Worm (Caenorhabditis elegans) whole organism, young adult: Measurements from ENCODE around the gene B0228.1.

Experiments used
- B0261.1 ChIP-seq: sonication (generic microtip); optimal IDR thresholded peaks from 2 replicates; lab custom pipeline; 2016; ENCODE audit warnings: mild to moderate bottlenecking, missing genetic modification characterization, moderate library complexity, missing compliant biosample characterization
- D2030.7 ChIP-seq: fragments of 200-800 bp; sonication (Bioruptor generic); IDR thresholded peaks from 2 replicates; pipeline ENCODE4 v1.3.6; 2022; ENCODE audit warnings: missing genetic modification reagents, missing genetic modification characterization, missing compliant biosample characterization
- F10E7.11 ChIP-seq: sonication (generic microtip); optimal IDR thresholded peaks from 2 replicates; lab custom pipeline; 2017; ENCODE audit warnings: mild to moderate bottlenecking, missing genetic modification characterization, moderate library complexity, missing compliant biosample characterization
- F22D6.2 ChIP-seq: sonication (generic microtip); optimal IDR thresholded peaks from 2 replicates; lab custom pipeline; 2016; ENCODE audit warnings: mild to moderate bottlenecking, missing genetic modification characterization, missing compliant biosample characterization
- F23B12.7 ChIP-seq: sonication (generic microtip); optimal IDR thresholded peaks from 2 replicates; lab custom pipeline; 2017; ENCODE audit warnings: missing genetic modification characterization, mild to moderate bottlenecking, missing compliant biosample characterization, antibody characterized with exemption, moderate library complexity; ENCODE audit not compliant: insufficient read depth
- F33H1.4 ChIP-seq: fragments of 200-800 bp; sonication (Bioruptor generic); IDR thresholded peaks from 2 replicates; pipeline ENCODE4 v1.3.6; 2022; ENCODE audit warnings: missing genetic modification reagents, missing genetic modification characterization, missing compliant biosample characterization
- F37B4.10 ChIP-seq: fragments of 200-800 bp; sonication (Bioruptor generic); IDR thresholded peaks from 2 replicates; pipeline ENCODE4 v1.3.6; 2022; ENCODE audit warnings: missing genetic modification characterization, missing compliant biosample characterization
- F57C9.4 ChIP-seq: sonication (generic microtip); optimal IDR thresholded peaks from 2 replicates; lab custom pipeline; 2017; ENCODE audit warnings: mild to moderate bottlenecking, missing genetic modification characterization, missing compliant biosample characterization
- T07F8.4 ChIP-seq: sonication (generic microtip); optimal IDR thresholded peaks from 2 replicates; lab custom pipeline; 2016; ENCODE audit warnings: mild to moderate bottlenecking, missing genetic modification characterization, moderate library complexity, missing compliant biosample characterization
- T26A5.8 ChIP-seq: sonication (generic microtip); optimal IDR thresholded peaks from 2 replicates; lab custom pipeline; 2016; ENCODE audit warnings: missing genetic modification characterization, missing compliant biosample characterization
- ama-1 ChIP-seq, 3 experiments: fragments of 150-350 bp in 1 of 3; sonication (generic microtip) in 2 of 3; optimal IDR thresholded peaks; 2 replicates each; lab custom pipeline; 2014 to 2018; ENCODE audit warnings: missing biosample characterization in 2 of 3, missing genetic modification characterization in 2 of 3, missing genetic modification reagents in 2 of 3
- atf-7 ChIP-seq: sonication (generic microtip); optimal IDR thresholded peaks from 2 replicates; lab custom pipeline; 2017; ENCODE audit warnings: mild to moderate bottlenecking, missing genetic modification characterization, missing compliant biosample characterization
- athp-1 ChIP-seq: sonication (generic microtip); optimal IDR thresholded peaks from 2 replicates; lab custom pipeline; 2017; ENCODE audit warnings: mild to moderate bottlenecking, missing genetic modification characterization, missing compliant biosample characterization
- attf-3 ChIP-seq: fragments of 200-800 bp; sonication (Bioruptor generic); conservative IDR thresholded peaks from 2 replicates; pipeline ENCODE4 v1.3.6; 2022; ENCODE audit warnings: missing genetic modification reagents, missing genetic modification characterization, missing compliant biosample characterization
- attf-6 ChIP-seq: fragments of 200-800 bp; sonication (Bioruptor generic); IDR thresholded peaks from 2 replicates; pipeline ENCODE4 v1.3.6; 2022; ENCODE audit warnings: missing genetic modification reagents, missing genetic modification characterization, missing compliant biosample characterization
- ccch-3 ChIP-seq: fragments of 200-800 bp; sonication (Bioruptor generic); optimal IDR thresholded peaks from 2 replicates; lab custom pipeline; 2018; ENCODE audit warnings: mild to moderate bottlenecking, missing genetic modification characterization, missing compliant biosample characterization
- ceh-27 ChIP-seq: fragments of 200-800 bp; sonication (Bioruptor generic); optimal IDR thresholded peaks from 2 replicates; lab custom pipeline; 2018; ENCODE audit warnings: mild to moderate bottlenecking, missing genetic modification characterization, moderate library complexity, missing compliant biosample characterization
- ceh-79 ChIP-seq: sonication (generic microtip); optimal IDR thresholded peaks from 2 replicates; lab custom pipeline; 2017; ENCODE audit warnings: mild to moderate bottlenecking, missing genetic modification characterization, missing compliant biosample characterization
- ceh-91 ChIP-seq: fragments of 200-800 bp; sonication (Bioruptor generic); IDR thresholded peaks from 2 replicates; pipeline ENCODE4 v1.3.6; 2022; ENCODE audit warnings: missing genetic modification reagents, missing genetic modification characterization, missing compliant biosample characterization
- chd-7 ChIP-seq: sonication (generic microtip); optimal IDR thresholded peaks from 2 replicates; lab custom pipeline; 2016; ENCODE audit warnings: mild to moderate bottlenecking, missing genetic modification characterization, moderate library complexity, missing compliant biosample characterization
- egl-18 ChIP-seq: fragments of 200-800 bp; sonication (Bioruptor generic); IDR thresholded peaks from 2 replicates; pipeline ENCODE4 v1.3.6; 2022; ENCODE audit warnings: missing genetic modification reagents, missing genetic modification characterization, missing compliant biosample characterization
- egl-44 ChIP-seq: fragments of 200-800 bp; sonication (Bioruptor generic); IDR thresholded peaks from 2 replicates; pipeline ENCODE4 v1.3.6; 2022; ENCODE audit warnings: missing genetic modification reagents, missing genetic modification characterization, missing compliant biosample characterization
- ekl-4 ChIP-seq: fragments of 200-800 bp; sonication (Bioruptor generic); IDR thresholded peaks from 2 replicates; pipeline ENCODE4 v1.3.6; 2022; ENCODE audit warnings: missing genetic modification reagents, missing genetic modification characterization, missing compliant biosample characterization
- ets-4 ChIP-seq: fragments of 200-800 bp; sonication (Bioruptor generic); optimal IDR thresholded peaks from 2 replicates; lab custom pipeline; 2018; ENCODE audit warnings: mild to moderate bottlenecking, missing genetic modification characterization, missing compliant biosample characterization
- hrde-1 ChIP-seq: sonication (generic microtip); optimal IDR thresholded peaks from 2 replicates; lab custom pipeline; 2016; ENCODE audit warnings: missing genetic modification characterization, mild to moderate bottlenecking, missing compliant biosample characterization, moderate library complexity, missing genotype, missing genetic modification reagents, borderline replicate concordance
- lin-40 ChIP-seq: sonication (generic microtip); optimal IDR thresholded peaks from 2 replicates; lab custom pipeline; 2016; ENCODE audit warnings: missing genetic modification characterization, mild to moderate bottlenecking, missing compliant biosample characterization, missing genotype, missing genetic modification reagents
- lsl-1 ChIP-seq: fragments of 200-800 bp; sonication (Bioruptor generic); optimal IDR thresholded peaks from 2 replicates; lab custom pipeline; 2018; ENCODE audit warnings: mild to moderate bottlenecking, missing genetic modification characterization, moderate library complexity, missing compliant biosample characterization
- madf-3 ChIP-seq: fragments of 200-800 bp; sonication (Bioruptor generic); IDR thresholded peaks from 2 replicates; pipeline ENCODE4 v1.3.6; 2022; ENCODE audit warnings: missing genetic modification reagents, missing genetic modification characterization, missing compliant biosample characterization
- mel-28 ChIP-seq: sonication (generic microtip); optimal IDR thresholded peaks from 2 replicates; lab custom pipeline; 2016; ENCODE audit warnings: borderline replicate concordance, mild to moderate bottlenecking, missing genetic modification characterization, missing compliant biosample characterization
- nfya-1 ChIP-seq: sonication (generic microtip); optimal IDR thresholded peaks from 2 replicates; lab custom pipeline; 2017; ENCODE audit warnings: antibody characterized with exemption, missing compliant biosample characterization, missing genetic modification characterization, borderline replicate concordance; ENCODE audit not compliant: insufficient read depth
- nhr-27 ChIP-seq: fragments of 200-800 bp; sonication (Bioruptor generic); optimal IDR thresholded peaks from 2 replicates; lab custom pipeline; 2018; ENCODE audit warnings: mild to moderate bottlenecking, missing genetic modification characterization, moderate library complexity, missing compliant biosample characterization
- nhr-80 ChIP-seq: sonication (generic microtip); optimal IDR thresholded peaks from 2 replicates; lab custom pipeline; 2016; ENCODE audit warnings: missing genetic modification characterization, missing compliant biosample characterization
- rcor-1 ChIP-seq: fragments of 200-800 bp; sonication (Bioruptor generic); IDR thresholded peaks from 2 replicates; pipeline ENCODE4 v1.3.6; 2022; ENCODE audit warnings: missing genetic modification reagents, missing genetic modification characterization, missing compliant biosample characterization
- sea-2 ChIP-seq: fragments of 200-800 bp; sonication (Bioruptor generic); IDR thresholded peaks from 2 replicates; pipeline ENCODE4 v1.3.6; 2022; ENCODE audit warnings: missing genetic modification characterization, missing compliant biosample characterization
- snpc-1.1 ChIP-seq: sonication (generic microtip); optimal IDR thresholded peaks from 2 replicates; lab custom pipeline; 2017; ENCODE audit warnings: missing genetic modification characterization, mild to moderate bottlenecking, missing compliant biosample characterization, antibody characterized with exemption, moderate library complexity, missing genotype, missing genetic modification reagents; ENCODE audit not compliant: insufficient read depth
- snpc-4 ChIP-seq, 5 experiments: fragments of 150-350 bp in 1 of 5; sonication (generic microtip) in 4 of 5; optimal IDR thresholded peaks; 2 replicates each; lab custom pipeline; 2014 to 2018; ENCODE audit warnings: missing genetic modification characterization in 5 of 5, missing biosample characterization in 3 of 5, antibody characterized with exemption in 2 of 5, mild to moderate bottlenecking in 2 of 5, missing compliant biosample characterization in 2 of 5, missing genotype in 2 of 5, moderate library complexity in 2 of 5, missing genetic modification reagents in 1 of 5
- somi-1 ChIP-seq: fragments of 200-800 bp; sonication (Bioruptor generic); optimal IDR thresholded peaks from 2 replicates; lab custom pipeline; 2018; ENCODE audit warnings: mild to moderate bottlenecking, missing genetic modification characterization, missing compliant biosample characterization
- sptf-2 ChIP-seq: fragments of 200-800 bp; sonication (Bioruptor generic); optimal IDR thresholded peaks from 2 replicates; lab custom pipeline; 2018; ENCODE audit warnings: mild to moderate bottlenecking, missing genetic modification characterization, missing compliant biosample characterization
- tlf-1 ChIP-seq: fragments of 200-800 bp; sonication (Bioruptor generic); optimal IDR thresholded peaks from 2 replicates; lab custom pipeline; 2018; ENCODE audit warnings: mild to moderate bottlenecking, missing genetic modification characterization, missing compliant biosample characterization
- unc-62 ChIP-seq: fragments of 150-350 bp; optimal IDR thresholded peaks from 2 replicates; lab custom pipeline; 2014; ENCODE audit warnings: missing biosample characterization, missing genetic modification reagents, missing genetic modification characterization
- ztf-22 ChIP-seq: fragments of 200-800 bp; sonication (Bioruptor generic); optimal IDR thresholded peaks from 2 replicates; lab custom pipeline; 2018; ENCODE audit warnings: mild to moderate bottlenecking, missing genetic modification characterization, moderate library complexity, missing compliant biosample characterization
- ztf-26 ChIP-seq: sonication (generic microtip); optimal IDR thresholded peaks from 2 replicates; lab custom pipeline; 2017; ENCODE audit warnings: missing genetic modification characterization, missing compliant biosample characterization
- ztf-28 ChIP-seq: fragments of 200-800 bp; sonication (Bioruptor generic); IDR thresholded peaks from 2 replicates; pipeline ENCODE4 v1.3.6; 2022; ENCODE audit warnings: missing genetic modification reagents, missing genetic modification characterization, missing compliant biosample characterization
- ztf-3 ChIP-seq: fragments of 200-800 bp; sonication (Bioruptor generic); optimal IDR thresholded peaks from 2 replicates; lab custom pipeline; 2018; ENCODE audit warnings: mild to moderate bottlenecking, missing genetic modification characterization, missing compliant biosample characterization

Gene B0228.1

ce11 chrII:7716112-7716511, 39.0 kb upstream of the B0228.1 start:
- TF ChIP-seq ceh-79 (tag; lab: Kevin White, UChicago) (no peak), F37B4.10 (no peak), ekl-4 (no peak), ztf-26 (tag; lab: Kevin White, UChicago) (no peak), T26A5.8 (no peak), F33H1.4 (GFP tag; lab: Robert Waterston, UW) (no peak), athp-1 (tag; lab: Kevin White, UChicago) (no peak), egl-18 (GFP tag; lab: Robert Waterston, UW) (no peak), ccch-3 (GFP tag; lab: Kevin White, UChicago) (no peak), tlf-1 (no peak), egl-44 (GFP tag; lab: Robert Waterston, UW) (no peak), ztf-3 (GFP tag; lab: Kevin White, UChicago) (no peak)

ce11 chrII:7718491-7718890, 36.7 kb upstream of the B0228.1 start, which contains the start of gene cpna-5:
Gene cpna-5 (minus strand): TSS chrII:7718591.
- TF ChIP-seq ets-4 = no peak
- TF ChIP-seq lin-40 (tag; lab: Kevin White, UChicago) = no peak
- no peak for TF ChIP-seq F57C9.4
- TF ChIP-seq hrde-1 (tag; lab: Kevin White, UChicago) = no peak
- TF ChIP-seq ama-1 (optimal IDR thresholded peaks at IDR 0.05; lab: Kevin White, UChicago) = no peak
- TF ChIP-seq ama-1 (GFP tag; optimal IDR thresholded peaks at IDR 0.05; lab: Kevin White, UChicago) = no peak
- no peak for TF ChIP-seq ceh-79 (tag; lab: Kevin White, UChicago)
- TF ChIP-seq attf-3 (GFP tag; lab: Robert Waterston, UW) = no peak
- no peak for TF ChIP-seq F10E7.11 (tag; lab: Kevin White, UChicago)
- no peak for TF ChIP-seq T07F8.4 (tag; lab: Kevin White, UChicago)
- TF ChIP-seq D2030.7 (GFP tag; lab: Robert Waterston, UW) = no peak
- TF ChIP-seq egl-44 (GFP tag; lab: Robert Waterston, UW) = no peak
- no peak for TF ChIP-seq snpc-4 (GFP tag; optimal IDR thresholded peaks at IDR 0.05; lab: Kevin White, UChicago)
- no peak for TF ChIP-seq snpc-4 (tag; optimal IDR thresholded peaks at IDR 0.05; lab: Kevin White, UChicago)
- no peak for TF ChIP-seq unc-62
- TF ChIP-seq nfya-1 = no peak
- no peak for TF ChIP-seq nhr-27 (tag; lab: Kevin White, UChicago)
- TF ChIP-seq atf-7 = no peak
- no peak for TF ChIP-seq somi-1 (GFP tag; lab: Kevin White, UChicago)

ce11 chrII:7719039-7719438, 36.1 kb upstream of the B0228.1 start:
- TF ChIP-seq ceh-27 (GFP tag; lab: Kevin White, UChicago) (no peak), mel-28 (tag; lab: Kevin White, UChicago) (no peak), ztf-26 (tag; lab: Kevin White, UChicago) (no peak), sea-2 (GFP tag; lab: Robert Waterston, UW) (no peak), B0261.1 (no peak), madf-3 (GFP tag; lab: Robert Waterston, UW) (no peak), F23B12.7 (tag; lab: Kevin White, UChicago) (no peak)

- TF ChIP-seq chd-7 (tag; lab: Kevin White, UChicago) (no peak), T26A5.8 (no peak), ceh-91 (no peak), rcor-1 (no peak), snpc-1.1 (no peak), nhr-80 (tag; lab: Kevin White, UChicago) (no peak), sptf-2 (GFP tag; lab: Kevin White, UChicago) (no peak), F22D6.2 (tag; lab: Kevin White, UChicago) (no peak), ztf-28 (GFP tag; lab: Robert Waterston, UW) (no peak), attf-6 (GFP tag; lab: Robert Waterston, UW) (no peak), ztf-22 (no peak), lsl-1 (GFP tag; lab: Kevin White, UChicago) (no peak), hrde-1 (tag; lab: Kevin White, UChicago) (no peak), B0261.1 (no peak)
Measured at ce11 chrII:7720479-7720878, 34.7 kb upstream of the B0228.1 start.
